Worm (Caenorhabditis elegans) whole organism, L4/young adult: Measurements from ENCODE around the gene ztf-14.

Experiments used
- W03F9.2 ChIP-seq: fragments of 150-350 bp; optimal IDR thresholded peaks from 2 replicates; lab custom pipeline; 2014; ENCODE audit warnings: missing biosample characterization, missing genetic modification characterization
- dao-5 ChIP-seq: sonication (generic microtip); optimal IDR thresholded peaks from 2 replicates; lab custom pipeline; 2016; ENCODE audit warnings: missing genotype, missing genetic modification characterization, moderate library complexity, missing compliant biosample characterization
- him-1 ChIP-seq: sonication (generic microtip); optimal IDR thresholded peaks from 2 replicates; lab custom pipeline; 2016; ENCODE audit warnings: missing genotype, missing genetic modification reagents, missing genetic modification characterization, missing compliant biosample characterization

ce11 chrX:14480248-14480647 lies 15.6 kb upstream of the ztf-14 start, which contains the start of gene gfi-3:
- TF ChIP-seq him-1 (tag; lab: Kevin White, UChicago) (peak; percentile 4), W03F9.2 (tag; lab: Kevin White, UChicago) (peak; percentile 41), dao-5 (no peak)
